Worm (Caenorhabditis elegans): ENCODE data around the gene rnf-113.

DNA sequence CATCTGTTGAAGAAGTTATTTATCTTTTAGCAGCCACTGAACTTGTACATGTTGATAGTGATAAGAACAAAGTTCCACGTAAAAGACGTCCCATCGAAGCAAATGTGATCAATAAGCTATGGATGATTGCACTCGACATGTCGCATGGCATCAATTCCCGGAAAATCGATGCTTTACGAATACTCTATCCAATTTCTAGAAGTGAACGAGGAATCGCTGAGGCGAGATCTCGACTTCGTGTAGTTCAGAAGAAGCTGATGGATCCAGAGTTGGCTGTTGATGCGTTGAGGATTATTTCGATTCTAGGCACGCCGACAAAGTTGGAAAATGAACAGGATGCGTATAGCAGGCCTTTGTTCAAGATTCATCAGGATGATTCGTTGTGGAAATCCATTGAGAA lies 12.3 kb upstream of the rnf-113 start:
- no peak for TF ChIP-seq him-1 (tag; optimal IDR thresholded peaks at IDR 0.05)
- no peak for TF ChIP-seq W03F9.2 (tag; optimal IDR thresholded peaks at IDR 0.05)
